Fruit fly (Drosophila melanogaster): ENCODE data around the gene Pitslre.

The Pitslre gene

dm6 chr3L:20771891-20772646 is 741 bp downstream of the Pitslre start (continued):
- TF ChIP-seq NFAT (GFP tag; IDR thresholded peaks at IDR 0.05), result peak; percentile 77
- TF ChIP-seq Xrp1 (GFP tag; IDR thresholded peaks at IDR 0.05), result peak; percentile 87
- peak; percentile 83 for TF ChIP-seq az2 (GFP tag; optimal IDR thresholded peaks at IDR 0.05)
- peak; percentile 75 for TF ChIP-seq Max (GFP tag; optimal IDR thresholded peaks at IDR 0.05)
- no peak for TF ChIP-seq vnd (GFP tag; IDR thresholded peaks at IDR 0.05; ENCODE audit: partially characterized antibody)
- TF ChIP-seq tin (GFP tag; optimal IDR thresholded peaks at IDR 0.05), result peak; percentile 71
- TF ChIP-seq Bdp1 (GFP tag; optimal IDR thresholded peaks at IDR 0.05), result peak; percentile 64
- peak; percentile 46; the same call in 1 of the 2 replicates for TF ChIP-seq MBD-R2 (GFP tag; IDR thresholded peaks at IDR 0.05)
- TF ChIP-seq CG9215 (GFP tag; IDR thresholded peaks at IDR 0.05), result peak; percentile 59
- TF ChIP-seq kah (GFP tag; optimal IDR thresholded peaks at IDR 0.05), result peak; percentile 19
- peak; percentile 86 for TF ChIP-seq CG12219 (GFP tag; optimal IDR thresholded peaks at IDR 0.05)
- TF ChIP-seq repo (GFP tag; optimal IDR thresholded peaks at IDR 0.05), result peak; percentile 68
- TF ChIP-seq shn (GFP tag; optimal IDR thresholded peaks at IDR 0.05), result peak; percentile 41
- TF ChIP-seq crol (GFP tag; IDR thresholded peaks at IDR 0.05), result no peak
- peak; percentile 58; the same call in 1 of the 2 replicates for TF ChIP-seq wdn (GFP tag; IDR thresholded peaks at IDR 0.05)
- TF ChIP-seq dmrt99B (tag; optimal IDR thresholded peaks at IDR 0.05), result peak; percentile 84
- peak; percentile 55; the same call in 1 of the 2 replicates for TF ChIP-seq CG7372 (GFP tag; IDR thresholded peaks at IDR 0.05)
- TF ChIP-seq jing (GFP tag; optimal IDR thresholded peaks at IDR 0.05), result peak; percentile 53
- peak; percentile 79 for TF ChIP-seq zfh1 (GFP tag; IDR thresholded peaks at IDR 0.05)
- no peak for TF ChIP-seq dan (GFP tag; IDR thresholded peaks at IDR 0.05)
- TF ChIP-seq ato (GFP tag; IDR thresholded peaks at IDR 0.05; ENCODE audit: partially characterized antibody), result no peak
- TF ChIP-seq CG17912 (GFP tag; optimal IDR thresholded peaks at IDR 0.05), result no peak
- TF ChIP-seq fu2 (GFP tag; optimal IDR thresholded peaks at IDR 0.05), result peak; percentile 2
- TF ChIP-seq gfzf (GFP tag; optimal IDR thresholded peaks at IDR 0.05), result no peak
- TF ChIP-seq CG12744 (GFP tag; optimal IDR thresholded peaks at IDR 0.05), result peak; percentile 60
- peak; percentile 76 for TF ChIP-seq CG6689 (GFP tag; IDR thresholded peaks at IDR 0.05)
- no peak for TF ChIP-seq ab (GFP tag; optimal IDR thresholded peaks at IDR 0.05)
- TF ChIP-seq CG42726 (GFP tag; IDR thresholded peaks at IDR 0.05; ENCODE audit: partially characterized antibody), result no peak
- TF ChIP-seq schlank (tag; optimal IDR thresholded peaks at IDR 0.05), result peak; percentile 50
- no peak for TF ChIP-seq Dll (GFP tag; IDR thresholded peaks at IDR 0.05; ENCODE audit: partially characterized antibody)
- peak; percentile 51 for TF ChIP-seq Abd-B (GFP tag; optimal IDR thresholded peaks at IDR 0.05)
- no peak for TF ChIP-seq nerfin-2 (GFP tag; IDR thresholded peaks at IDR 0.05; ENCODE audit: partially characterized antibody)
- TF ChIP-seq CG7928 (GFP tag; optimal IDR thresholded peaks at IDR 0.05), result peak; percentile 51
- no peak for TF ChIP-seq Dfd (GFP tag; optimal IDR thresholded peaks at IDR 0.05)
- TF ChIP-seq her (GFP tag; optimal IDR thresholded peaks at IDR 0.05), result peak; percentile 38
- TF ChIP-seq CG4424 (GFP tag; optimal IDR thresholded peaks at IDR 0.05), result peak; percentile 79
- peak; percentile 69 for TF ChIP-seq Dad (GFP tag; optimal IDR thresholded peaks at IDR 0.05)
- peak; percentile 38; the same call in 1 of the 3 replicates for TF ChIP-seq CG11560 (tag; IDR thresholded peaks at IDR 0.05)
- peak; percentile 75 to 78 for TF ChIP-seq Pdp1 (GFP tag; optimal IDR thresholded peaks at IDR 0.05)
- peak; percentile 67; the same call in 1 of the 2 replicates for TF ChIP-seq Rx (GFP tag; IDR thresholded peaks at IDR 0.05)
- peak; percentile 1 for TF ChIP-seq CG8089 (GFP tag; optimal IDR thresholded peaks at IDR 0.05)
- TF ChIP-seq fd64A (GFP tag; optimal IDR thresholded peaks at IDR 0.05), result peak; percentile 46
- peak; percentile 76 for TF ChIP-seq NfI (GFP tag; optimal IDR thresholded peaks at IDR 0.05)
- peak; percentile 77 for TF ChIP-seq gce (GFP tag; IDR thresholded peaks at IDR 0.05)
- TF ChIP-seq inv (GFP tag; IDR thresholded peaks at IDR 0.05; ENCODE audit: partially characterized antibody), result no peak
- TF ChIP-seq sd (tag; optimal IDR thresholded peaks at IDR 0.05), result peak; percentile 99
- TF ChIP-seq fd96Cb (tag; optimal IDR thresholded peaks at IDR 0.05), result peak; percentile 73
- TF ChIP-seq sens-2 (GFP tag; IDR thresholded peaks at IDR 0.05), result peak; percentile 58
- no peak for TF ChIP-seq grn (GFP tag; optimal IDR thresholded peaks at IDR 0.05)

All from whole organism, embryonic.